Worm (Caenorhabditis elegans): Measurements from ENCODE around the gene C36C9.4.

DNA sequence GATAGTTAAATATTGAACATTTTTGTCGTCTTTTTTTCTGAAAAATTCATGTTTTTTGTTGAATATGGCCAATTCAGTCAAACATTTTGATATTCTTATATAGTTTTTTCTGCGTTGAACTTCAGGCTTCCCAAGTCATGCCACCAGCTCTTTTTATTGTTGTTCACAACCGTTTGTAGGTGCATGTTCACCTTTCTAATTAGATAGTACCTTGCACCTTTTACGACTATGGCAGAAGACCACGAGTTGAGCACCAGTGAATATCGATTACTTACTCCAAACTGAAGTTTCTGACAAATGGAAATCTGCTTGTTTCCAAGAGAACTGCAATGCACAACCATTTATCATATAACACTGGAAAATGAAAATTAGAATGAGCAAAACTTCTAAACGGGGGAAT lies 20.9 kb downstream of the C36C9.4 start:
- TF ChIP-seq hmbx-1 (tag; optimal IDR thresholded peaks at IDR 0.05) (no peak), hmg-4 (GFP tag; optimal IDR thresholded peaks at IDR 0.05) (no peak), tra-4 (tag; optimal IDR thresholded peaks at IDR 0.05) (no peak), ama-1 (optimal IDR thresholded peaks at IDR 0.05) (no peak), ets-7 (tag; optimal IDR thresholded peaks at IDR 0.05) (no peak), ceh-36 (tag; optimal IDR thresholded peaks at IDR 0.05) (no peak), sea-1 (GFP tag; conservative IDR thresholded peaks at IDR 0.05) (no peak), flt-1 (GFP tag; IDR thresholded peaks at IDR 0.05) (no peak), tbx-37 (GFP tag; conservative IDR thresholded peaks at IDR 0.05) (no peak)
